Comparison of ENCODE assay signal across 2 worm cellular contexts in genomic region chrV:10894601-10895000, ce11.
TF ChIP-seq lines count a peak whose summit lies in the region.

Gene F32D8.14, minus strand, starts transcription at chrV:10894788.
Gene F32D8.5, plus strand, starts transcription at chrV:10894800.

TF ChIP-seq in whole organism, L1 larva, 84 proteins besides CTCF, POLR2A, EP300 and RAD21 (continued from another document):
- TF ChIP-seq nhr-76 (tag; optimal IDR thresholded peaks at IDR 0.05; lab: Kevin White, UChicago) (no peak), nhr-12 (tag; optimal IDR thresholded peaks at IDR 0.05; lab: Kevin White, UChicago) (no peak), aly-2 (tag; optimal IDR thresholded peaks at IDR 0.05; lab: Kevin White, UChicago) (peak; percentile 4), elt-3 (tag; optimal IDR thresholded peaks at IDR 0.05; lab: Kevin White, UChicago) (peak in 1 of 6 experiments; percentile 77), fos-1 (tag; optimal IDR thresholded peaks at IDR 0.05; lab: Kevin White, UChicago) (peak; percentile 42), efl-3 (GFP tag; optimal IDR thresholded peaks at IDR 0.05; lab: Kevin White, UChicago) (no peak), alr-1 (tag; optimal IDR thresholded peaks at IDR 0.05; lab: Kevin White, UChicago; ENCODE audit: borderline replicate concordance) (no peak), unc-86 (tag; optimal IDR thresholded peaks at IDR 0.05; lab: Kevin White, UChicago) (peak; percentile 84), pqm-1 (tag; optimal IDR thresholded peaks at IDR 0.05; lab: Kevin White, UChicago) (no peak), unc-130 (tag; optimal IDR thresholded peaks at IDR 0.05; lab: Kevin White, UChicago) (peak; percentile 93), mef-2 (tag; optimal IDR thresholded peaks at IDR 0.05; lab: Kevin White, UChicago) (no peak), nhr-19 (GFP tag; conservative IDR thresholded peaks at IDR 0.05; lab: Robert Waterston, UW) (peak; percentile 86), lir-3 (tag; optimal IDR thresholded peaks at IDR 0.05; lab: Kevin White, UChicago; ENCODE audit: poor library complexity) (peak; percentile 96), egl-13 (tag; optimal IDR thresholded peaks at IDR 0.05; lab: Kevin White, UChicago) (peak; percentile 85), blmp-1 (tag; optimal IDR thresholded peaks at IDR 0.05; lab: Kevin White, UChicago) (peak; percentile 68), hpl-2 (GFP tag; optimal IDR thresholded peaks at IDR 0.05; lab: Kevin White, UChicago) (no peak), ceh-82 (tag; optimal IDR thresholded peaks at IDR 0.05; lab: Kevin White, UChicago) (peak; percentile 56 to 84 (median 76)), elt-2 (tag; optimal IDR thresholded peaks at IDR 0.05; lab: Kevin White, UChicago) (peak; percentile 53), egl-27 (tag; optimal IDR thresholded peaks at IDR 0.05; lab: Kevin White, UChicago) (no peak), fkh-10 (GFP tag; optimal IDR thresholded peaks at IDR 0.05; lab: Kevin White, UChicago) (no peak), zip-4 (GFP tag; optimal IDR thresholded peaks at IDR 0.05; lab: Kevin White, UChicago) (peak; percentile 9), C34B4.2 (tag; optimal IDR thresholded peaks at IDR 0.05; lab: Kevin White, UChicago) (no peak)

TF ChIP-seq in whole organism, young adult, 124 proteins besides CTCF, POLR2A, EP300 and RAD21 (continued from another document):
- TF ChIP-seq let-607 (tag; optimal IDR thresholded peaks at IDR 0.05; lab: Kevin White, UChicago) = peak; percentile 77 to 93
- TF ChIP-seq B0019.2 (GFP tag; conservative IDR thresholded peaks at IDR 0.05; lab: Robert Waterston, UW) = no peak
- TF ChIP-seq Y53F4B.3 (GFP tag; IDR thresholded peaks at IDR 0.05; lab: Robert Waterston, UW) = no peak
- TF ChIP-seq ets-4 (GFP tag; optimal IDR thresholded peaks at IDR 0.05; lab: Kevin White, UChicago) = no peak
- TF ChIP-seq lag-1 (GFP tag; IDR thresholded peaks at IDR 0.05; lab: Robert Waterston, UW) = no peak
- TF ChIP-seq unc-130 (GFP tag; optimal IDR thresholded peaks at IDR 0.05; lab: Kevin White, UChicago) = peak; percentile 39
- TF ChIP-seq cebp-1 (GFP tag; IDR thresholded peaks at IDR 0.05; lab: Robert Waterston, UW) = no peak
- TF ChIP-seq cebp-1 (tag; optimal IDR thresholded peaks at IDR 0.05; lab: Kevin White, UChicago) = peak; percentile 56
- TF ChIP-seq sdz-38 (tag; optimal IDR thresholded peaks at IDR 0.05; lab: Kevin White, UChicago) = no peak
